Worm (Caenorhabditis elegans) whole organism, early embryonic: ENCODE data around the gene W01A11.1.

Experiments
- B0310.2 ChIP-seq: sonication (generic microtip); optimal IDR thresholded peaks from 2 replicates; lab custom pipeline; 2016; ENCODE audit warnings: mild to moderate bottlenecking, missing genetic modification characterization, missing compliant biosample characterization
- F13C5.2 ChIP-seq: sonication (generic microtip); optimal IDR thresholded peaks from 2 replicates; lab custom pipeline; 2017; ENCODE audit warnings: mild to moderate bottlenecking, missing genetic modification characterization, inconsistent platforms, missing compliant biosample characterization
- ama-1 ChIP-seq: fragments of 150-350 bp; optimal IDR thresholded peaks from 2 replicates; lab custom pipeline; 2014
- ceh-13 ChIP-seq: fragments of 200-800 bp; sonication (Bioruptor generic); optimal IDR thresholded peaks from 2 replicates; lab custom pipeline; 2018; ENCODE audit warnings: mild to moderate bottlenecking, missing genetic modification characterization, missing compliant biosample characterization
- ceh-36 ChIP-seq: sonication (generic microtip); optimal IDR thresholded peaks from 2 replicates; lab custom pipeline; 2016; ENCODE audit warnings: missing genetic modification characterization, inconsistent platforms, missing compliant biosample characterization
- ets-7 ChIP-seq: sonication (generic microtip); optimal IDR thresholded peaks from 2 replicates; lab custom pipeline; 2016; ENCODE audit warnings: missing genotype, missing genetic modification characterization, missing compliant biosample characterization
- flt-1 ChIP-seq: fragments of 200-800 bp; sonication (Bioruptor generic); IDR thresholded peaks from 2 replicates; pipeline ENCODE4 v1.3.6; 2022; ENCODE audit warnings: missing genetic modification characterization, missing compliant biosample characterization
- hmbx-1 ChIP-seq: sonication (generic microtip); optimal IDR thresholded peaks from 2 replicates; lab custom pipeline; 2016; ENCODE audit warnings: mild to moderate bottlenecking, missing genetic modification characterization, missing compliant biosample characterization
- pes-1 ChIP-seq: fragments of 200-800 bp; sonication (Bioruptor generic); IDR thresholded peaks from 2 replicates; pipeline ENCODE4 v1.3.6; 2022; ENCODE audit warnings: missing genetic modification reagents, missing genetic modification characterization, missing compliant biosample characterization
- scrt-1 ChIP-seq: fragments of 200-800 bp; sonication (Bioruptor generic); IDR thresholded peaks from 2 replicates; pipeline ENCODE4 v1.3.6; 2022; ENCODE audit warnings: missing genetic modification characterization, missing compliant biosample characterization
- tbx-37 ChIP-seq: fragments of 200-800 bp; sonication (Bioruptor generic); conservative IDR thresholded peaks from 2 replicates; pipeline ENCODE4 v1.3.6; 2022; ENCODE audit warnings: missing genetic modification reagents, missing genetic modification characterization, missing compliant biosample characterization

DNA sequence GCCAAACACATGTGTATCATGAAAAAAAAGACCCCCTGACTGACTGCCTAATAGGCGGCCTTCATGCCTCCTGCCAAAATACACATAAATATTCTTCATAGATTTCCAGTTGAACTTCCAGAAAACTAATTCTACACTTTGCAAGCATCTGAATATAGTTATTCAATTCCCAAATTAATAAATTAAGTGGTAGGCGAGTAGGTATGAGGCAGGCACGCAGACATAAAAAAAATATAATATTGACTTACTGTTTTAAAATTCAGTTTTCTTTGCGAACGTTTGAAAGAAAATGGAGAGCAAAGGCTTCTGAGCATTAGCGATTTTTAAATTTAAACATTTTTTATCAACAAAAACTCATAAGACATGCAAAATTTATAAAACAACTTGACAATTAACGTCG lies 11.1 kb upstream of the W01A11.1 start:
- no peak for TF ChIP-seq ama-1 (lab: Kevin White, UChicago)
- no peak for TF ChIP-seq pes-1 (GFP tag; lab: Robert Waterston, UW)
- no peak for TF ChIP-seq ceh-36 (tag; lab: Kevin White, UChicago)
- TF ChIP-seq ets-7 (tag; lab: Kevin White, UChicago): no peak
- no peak for TF ChIP-seq flt-1 (GFP tag; lab: Robert Waterston, UW)
- TF ChIP-seq F13C5.2 (tag; lab: Kevin White, UChicago): no peak
- no peak for TF ChIP-seq B0310.2
- no peak for TF ChIP-seq tbx-37 (GFP tag; lab: Robert Waterston, UW)
- no peak for TF ChIP-seq scrt-1 (GFP tag; lab: Robert Waterston, UW)
- TF ChIP-seq hmbx-1 (tag; lab: Kevin White, UChicago): no peak
- no peak for TF ChIP-seq ceh-13 (GFP tag; lab: Kevin White, UChicago)
